Fruit fly (Drosophila melanogaster): Measurements from ENCODE around the gene bip1.

The bip1 gene

dm6 chr3L:8029194-8029747, 29.2 kb downstream of the bip1 start (continued):
- TF ChIP-seq stwl (tag; optimal IDR thresholded peaks at IDR 0.05): no peak
- TF ChIP-seq CG13624 (GFP tag; optimal IDR thresholded peaks at IDR 0.05): no peak
- no peak for TF ChIP-seq ERR (GFP tag; optimal IDR thresholded peaks at IDR 0.05)
- TF ChIP-seq Hmr (GFP tag; optimal IDR thresholded peaks at IDR 0.05): peak; percentile 9
- no peak for TF ChIP-seq CG30020 (tag; optimal IDR thresholded peaks at IDR 0.05)
- no peak for TF ChIP-seq Taf1 (GFP tag; IDR thresholded peaks at IDR 0.05)
- no peak for TF ChIP-seq lov (optimal IDR thresholded peaks at IDR 0.05)
- TF ChIP-seq lov (GFP tag; IDR thresholded peaks at IDR 0.05): no peak
- TF ChIP-seq pb (GFP tag; optimal IDR thresholded peaks at IDR 0.05): no peak
- TF ChIP-seq dpn (GFP tag; optimal IDR thresholded peaks at IDR 0.05): peak in 1 of 2 experiments; percentile 12
- no peak for TF ChIP-seq CG12299 (tag; optimal IDR thresholded peaks at IDR 0.05)
- TF ChIP-seq ftz-f1 (GFP tag; optimal IDR thresholded peaks at IDR 0.05): no peak
- 0 out of 2 replicates have a peak, but pooled peaks have one; percentile 33 for TF ChIP-seq stc (GFP tag; IDR thresholded peaks at IDR 0.05)
- TF ChIP-seq NK7.1 (GFP tag; optimal IDR thresholded peaks at IDR 0.05): no peak
- TF ChIP-seq Drgx (GFP tag; IDR thresholded peaks at IDR 0.05): no peak
- TF ChIP-seq nerfin-1 (tag; optimal IDR thresholded peaks at IDR 0.05): no peak
- no peak for TF ChIP-seq CG7786 (GFP tag; optimal IDR thresholded peaks at IDR 0.05)
- TF ChIP-seq wdn (GFP tag; IDR thresholded peaks at IDR 0.05): no peak
- TF ChIP-seq Abd-B (GFP tag; optimal IDR thresholded peaks at IDR 0.05): no peak
- TF ChIP-seq slbo (GFP tag; IDR thresholded peaks at IDR 0.05): peak; percentile 30; the same call in 1 of the 2 replicates
- TF ChIP-seq Lpt (GFP tag; optimal IDR thresholded peaks at IDR 0.05): no peak
- TF ChIP-seq Hr39 (optimal IDR thresholded peaks at IDR 0.05): no peak
- peak; percentile 68 for TF ChIP-seq CG17359 (tag; optimal IDR thresholded peaks at IDR 0.05)
- no peak for TF ChIP-seq grn (GFP tag; optimal IDR thresholded peaks at IDR 0.05)
- peak; percentile 39 for TF ChIP-seq ind (GFP tag; optimal IDR thresholded peaks at IDR 0.05)
- peak; percentile 4 for TF ChIP-seq Meics (GFP tag; optimal IDR thresholded peaks at IDR 0.05)
- TF ChIP-seq lab (GFP tag; optimal IDR thresholded peaks at IDR 0.05): peak; percentile 45
- TF ChIP-seq nmo (GFP tag; optimal IDR thresholded peaks at IDR 0.05): peak; percentile 78
- no peak for TF ChIP-seq CG34224 (GFP tag; IDR thresholded peaks at IDR 0.05; ENCODE audit: partially characterized antibody)
- TF ChIP-seq MBD-R2 (GFP tag; IDR thresholded peaks at IDR 0.05): no peak
- TF ChIP-seq ab (GFP tag; optimal IDR thresholded peaks at IDR 0.05): no peak
- TF ChIP-seq CG4404 (GFP tag; IDR thresholded peaks at IDR 0.05): 0 out of 2 replicates have a peak, but pooled peaks have one; percentile 30
- TF ChIP-seq CG33213 (GFP tag; optimal IDR thresholded peaks at IDR 0.05): peak; percentile 32
- TF ChIP-seq CG12659 (GFP tag; optimal IDR thresholded peaks at IDR 0.05): no peak
- no peak for TF ChIP-seq seq (GFP tag; IDR thresholded peaks at IDR 0.05)
- TF ChIP-seq mirr (GFP tag; optimal IDR thresholded peaks at IDR 0.05): no peak
- peak; percentile 91 for TF ChIP-seq sd (tag; optimal IDR thresholded peaks at IDR 0.05)
- 0 out of 2 replicates have a peak, but pooled peaks have one; percentile 20 for TF ChIP-seq CG14441 (GFP tag; IDR thresholded peaks at IDR 0.05)
- TF ChIP-seq Asciz (GFP tag; optimal IDR thresholded peaks at IDR 0.05): peak; percentile 57
- peak; percentile 55 for TF ChIP-seq dmrt99B (tag; optimal IDR thresholded peaks at IDR 0.05)
- TF ChIP-seq H2.0 (GFP tag; IDR thresholded peaks at IDR 0.05): peak; percentile 25; the same call in 1 of the 2 replicates
- peak; percentile 26 for TF ChIP-seq Camta (GFP tag; optimal IDR thresholded peaks at IDR 0.05)
- TF ChIP-seq fd64A (GFP tag; optimal IDR thresholded peaks at IDR 0.05): peak; percentile 31
- TF ChIP-seq CG17912 (GFP tag; optimal IDR thresholded peaks at IDR 0.05): peak; percentile 2
- no peak for TF ChIP-seq CG13123 (GFP tag; optimal IDR thresholded peaks at IDR 0.05)
- TF ChIP-seq CG16813 (GFP tag; IDR thresholded peaks at IDR 0.05; ENCODE audit: partially characterized antibody): no peak
- TF ChIP-seq Doc2 (GFP tag; IDR thresholded peaks at IDR 0.05): no peak
- TF ChIP-seq Mad (GFP tag; optimal IDR thresholded peaks at IDR 0.05): no peak
- TF ChIP-seq CG4820 (GFP tag; optimal IDR thresholded peaks at IDR 0.05): peak; percentile 36
- TF ChIP-seq pros (GFP tag; optimal IDR thresholded peaks at IDR 0.05): no peak
- no peak for TF ChIP-seq Hmx (GFP tag; optimal IDR thresholded peaks at IDR 0.05)
